Fruit fly (Drosophila melanogaster): Measurements from ENCODE around the gene CG3618.
A peak's percentile ranks its signal among the peaks of the same experiment; 100 is the strongest.

CG3618 gene

DNA sequence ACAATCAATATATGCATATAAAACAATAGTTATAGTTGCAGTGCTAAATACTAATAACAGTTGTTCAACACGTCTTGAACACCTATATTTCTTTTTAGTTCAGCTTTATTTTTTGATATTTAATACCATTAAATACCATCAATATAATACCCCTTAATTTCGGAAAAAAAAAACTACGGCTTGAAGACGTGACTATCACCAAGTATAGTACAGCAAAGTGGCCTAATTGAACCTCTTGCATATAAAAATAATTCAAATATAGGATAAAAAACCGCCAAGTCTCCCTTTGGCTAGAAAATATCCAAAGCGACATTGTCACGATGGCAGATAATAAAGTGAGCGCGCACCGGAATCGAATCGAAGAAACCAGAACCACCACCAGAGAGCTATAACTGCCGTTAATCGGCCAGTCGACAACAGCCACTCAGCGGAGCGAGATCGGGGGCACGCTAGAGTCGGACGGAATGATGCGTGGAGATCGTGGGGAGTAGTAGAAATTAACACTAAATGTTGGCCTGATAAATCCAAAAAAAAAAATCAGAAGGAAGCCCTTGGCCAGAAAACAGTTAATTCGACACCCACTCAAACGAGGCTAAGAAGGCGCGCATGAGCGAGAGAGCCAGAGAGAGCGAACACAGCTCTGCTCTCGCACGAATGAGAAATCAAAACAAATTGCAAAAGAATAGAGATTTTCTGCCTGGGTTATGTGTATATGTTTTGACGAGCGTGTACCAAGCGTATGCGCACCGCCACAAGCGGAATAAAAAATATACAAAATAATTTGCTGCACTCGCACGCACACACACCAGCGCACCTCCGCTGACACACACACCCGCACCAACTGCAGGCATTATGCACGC lies 30.8 kb downstream of the CG3618 start:
- no peak for TF ChIP-seq pan (optimal IDR thresholded peaks at IDR 0.05)
- no peak for TF ChIP-seq usp (GFP tag; optimal IDR thresholded peaks at IDR 0.05)
- no peak for TF ChIP-seq psq (optimal IDR thresholded peaks at IDR 0.05)
- TF ChIP-seq CG8478 (optimal IDR thresholded peaks at IDR 0.05): no peak
- no peak for TF ChIP-seq EcR (GFP tag; optimal IDR thresholded peaks at IDR 0.05)
- peak; percentile 93 for TF ChIP-seq Dll (optimal IDR thresholded peaks at IDR 0.05)

DNA sequence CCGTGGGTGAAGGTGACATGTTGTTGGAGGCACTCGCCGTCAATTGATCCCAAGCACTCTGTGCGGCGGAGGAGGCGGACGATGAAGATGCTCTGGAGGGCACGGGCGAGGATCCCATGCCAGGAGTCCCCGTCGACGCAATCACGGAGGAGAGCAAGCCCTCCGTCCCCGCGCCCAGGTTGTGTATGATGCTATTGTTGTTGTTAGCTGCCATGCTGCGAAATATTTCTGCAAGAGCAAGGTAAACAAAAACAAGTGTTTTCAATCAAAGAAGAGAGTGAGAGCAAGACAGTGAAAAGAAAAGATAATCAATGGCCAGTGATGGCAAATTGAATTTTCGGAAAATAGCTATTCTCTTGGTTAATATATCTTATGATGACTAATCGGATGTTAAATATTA lies 31.5 kb downstream of the CG3618 start:
- TF ChIP-seq CG8478 (optimal IDR thresholded peaks at IDR 0.05) (no peak), pan (optimal IDR thresholded peaks at IDR 0.05) (no peak), Dll (optimal IDR thresholded peaks at IDR 0.05) (peak; percentile 16)

DNA sequence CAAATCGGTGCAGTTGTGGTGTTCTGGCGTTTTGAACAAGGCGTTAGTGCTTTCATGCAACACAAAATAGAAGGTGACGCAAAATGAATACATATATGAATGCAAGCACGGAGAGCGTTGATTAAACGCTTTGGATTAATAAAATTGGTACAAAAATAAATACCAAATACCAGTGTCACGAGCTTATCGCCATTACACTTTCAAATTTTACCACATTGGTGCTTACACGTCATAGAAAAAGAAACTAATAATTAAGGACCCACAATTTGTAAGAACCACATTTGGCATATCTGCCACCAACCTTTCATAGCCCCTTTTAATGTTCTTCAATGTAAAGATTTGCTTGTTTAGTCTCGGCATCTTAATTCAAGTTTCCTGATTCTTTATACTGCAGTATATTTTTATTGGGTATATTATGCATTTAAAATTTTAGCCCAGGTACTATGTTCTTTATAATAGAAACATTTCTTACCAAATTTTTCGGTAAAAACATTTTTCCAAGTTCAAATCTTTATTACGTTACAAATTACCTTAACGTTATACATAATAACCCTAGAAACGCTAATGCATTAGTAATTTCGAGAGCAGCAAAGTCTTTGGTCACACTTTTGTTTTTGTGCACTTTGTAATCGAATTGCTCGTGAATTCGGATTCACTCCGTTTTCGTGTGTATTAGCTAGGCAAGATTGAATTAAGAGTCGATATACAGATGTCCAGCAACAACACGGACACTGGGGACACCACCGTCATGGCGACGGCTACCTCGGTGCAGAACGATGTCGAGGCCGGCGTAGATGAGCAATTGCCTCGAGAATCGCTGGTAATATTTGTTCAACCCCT lies 37.4 kb downstream of the CG3618 start, which contains the start of the genes Pex16 and Pex14:
Gene Pex16 (minus strand): TSS at position 41 of the 840 bp plus-strand sequence.
Gene Pex14 (plus strand): TSS at position 576 of the 840 bp plus-strand sequence.
- TF ChIP-seq psq (optimal IDR thresholded peaks at IDR 0.05) (no peak), pan (optimal IDR thresholded peaks at IDR 0.05) (no peak), Dll (optimal IDR thresholded peaks at IDR 0.05) (no peak), EcR (GFP tag; optimal IDR thresholded peaks at IDR 0.05) (no peak), usp (GFP tag; optimal IDR thresholded peaks at IDR 0.05) (no peak), CG8478 (optimal IDR thresholded peaks at IDR 0.05) (no peak)

DNA sequence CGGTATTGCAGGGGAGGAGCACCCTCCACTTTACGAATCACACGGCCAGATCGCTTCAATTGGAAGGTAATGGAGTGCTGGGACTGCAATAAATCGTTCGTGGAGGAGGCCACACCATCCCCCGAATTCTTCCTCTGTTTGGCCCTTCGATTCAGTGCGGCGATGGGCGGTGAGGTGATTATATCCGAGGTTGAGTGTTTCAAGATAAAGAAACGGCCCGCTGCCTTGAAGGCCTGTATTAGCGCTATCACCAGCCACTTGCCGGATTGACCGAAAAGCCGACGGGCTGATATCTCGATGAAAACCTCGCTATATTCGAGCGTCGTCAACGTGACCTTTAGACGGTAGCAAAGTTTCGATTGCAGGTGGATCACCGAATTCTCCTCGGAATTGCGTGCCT lies 38.4 kb downstream of the CG3618 start:
- TF ChIP-seq Dll (optimal IDR thresholded peaks at IDR 0.05): no peak
- no peak for TF ChIP-seq EcR (GFP tag; optimal IDR thresholded peaks at IDR 0.05)
- no peak for TF ChIP-seq CG8478 (optimal IDR thresholded peaks at IDR 0.05)
- TF ChIP-seq psq (optimal IDR thresholded peaks at IDR 0.05): no peak
- TF ChIP-seq pan (optimal IDR thresholded peaks at IDR 0.05): no peak
- TF ChIP-seq usp (GFP tag; optimal IDR thresholded peaks at IDR 0.05): no peak

DNA sequence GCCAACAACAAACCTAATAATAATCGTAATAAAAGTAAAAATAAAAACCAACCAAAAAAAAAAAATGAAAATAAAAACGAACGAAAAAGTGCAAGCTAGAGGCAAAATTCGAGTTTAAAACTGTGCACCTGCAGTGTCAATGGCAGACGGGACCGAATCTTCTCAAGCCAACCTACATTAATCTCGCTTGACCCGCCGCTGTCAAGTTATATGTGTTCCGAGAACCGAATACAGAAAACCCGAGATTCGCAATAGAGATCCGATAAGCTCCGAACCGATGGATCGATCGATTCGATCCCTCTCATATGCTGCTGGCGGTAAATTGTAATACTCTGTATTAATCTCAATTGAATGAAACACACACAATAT lies 43.2 kb downstream of the CG3618 start:
- TF ChIP-seq CG8478 (optimal IDR thresholded peaks at IDR 0.05) (no peak), Dll (optimal IDR thresholded peaks at IDR 0.05) (no peak), psq (optimal IDR thresholded peaks at IDR 0.05) (no peak), EcR (GFP tag; optimal IDR thresholded peaks at IDR 0.05) (no peak), usp (GFP tag; optimal IDR thresholded peaks at IDR 0.05) (no peak), pan (optimal IDR thresholded peaks at IDR 0.05) (no peak)

DNA sequence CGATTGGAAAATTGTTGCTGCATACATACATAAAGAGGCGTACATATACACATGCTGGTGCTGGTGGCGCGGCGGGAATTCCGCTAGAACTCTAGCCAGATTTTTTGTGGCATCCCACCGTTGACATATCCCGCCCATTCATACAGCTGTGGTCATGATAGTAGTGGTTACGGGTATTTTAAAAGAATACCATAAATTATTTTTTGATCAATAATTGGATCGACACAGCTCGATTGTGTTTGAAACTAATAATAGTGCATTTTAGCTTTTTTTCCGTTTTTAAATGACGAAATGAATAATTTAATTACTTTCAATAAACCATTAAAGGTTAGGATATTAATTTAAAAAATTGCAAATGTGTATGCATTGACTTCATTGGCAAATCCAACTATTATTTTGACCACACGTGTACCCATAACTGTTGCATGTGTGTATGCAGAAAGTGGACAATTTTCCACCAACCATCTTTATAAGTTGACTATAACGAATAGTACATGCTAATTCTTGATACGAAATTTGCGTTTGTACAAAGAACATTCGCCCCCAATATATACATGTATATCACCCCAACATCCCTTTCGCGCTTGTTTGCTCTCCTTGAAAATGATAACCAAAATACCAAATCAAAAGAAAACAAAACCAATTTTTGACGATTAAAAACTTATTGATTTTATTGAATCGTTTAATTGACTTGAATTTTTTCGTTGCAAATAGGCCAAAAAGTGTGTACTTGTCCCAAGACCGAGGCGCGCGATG lies 43.8 kb downstream of the CG3618 start:
- TF ChIP-seq usp (GFP tag; optimal IDR thresholded peaks at IDR 0.05) (no peak), pan (optimal IDR thresholded peaks at IDR 0.05) (no peak), CG8478 (optimal IDR thresholded peaks at IDR 0.05) (no peak), psq (optimal IDR thresholded peaks at IDR 0.05) (no peak)

DNA sequence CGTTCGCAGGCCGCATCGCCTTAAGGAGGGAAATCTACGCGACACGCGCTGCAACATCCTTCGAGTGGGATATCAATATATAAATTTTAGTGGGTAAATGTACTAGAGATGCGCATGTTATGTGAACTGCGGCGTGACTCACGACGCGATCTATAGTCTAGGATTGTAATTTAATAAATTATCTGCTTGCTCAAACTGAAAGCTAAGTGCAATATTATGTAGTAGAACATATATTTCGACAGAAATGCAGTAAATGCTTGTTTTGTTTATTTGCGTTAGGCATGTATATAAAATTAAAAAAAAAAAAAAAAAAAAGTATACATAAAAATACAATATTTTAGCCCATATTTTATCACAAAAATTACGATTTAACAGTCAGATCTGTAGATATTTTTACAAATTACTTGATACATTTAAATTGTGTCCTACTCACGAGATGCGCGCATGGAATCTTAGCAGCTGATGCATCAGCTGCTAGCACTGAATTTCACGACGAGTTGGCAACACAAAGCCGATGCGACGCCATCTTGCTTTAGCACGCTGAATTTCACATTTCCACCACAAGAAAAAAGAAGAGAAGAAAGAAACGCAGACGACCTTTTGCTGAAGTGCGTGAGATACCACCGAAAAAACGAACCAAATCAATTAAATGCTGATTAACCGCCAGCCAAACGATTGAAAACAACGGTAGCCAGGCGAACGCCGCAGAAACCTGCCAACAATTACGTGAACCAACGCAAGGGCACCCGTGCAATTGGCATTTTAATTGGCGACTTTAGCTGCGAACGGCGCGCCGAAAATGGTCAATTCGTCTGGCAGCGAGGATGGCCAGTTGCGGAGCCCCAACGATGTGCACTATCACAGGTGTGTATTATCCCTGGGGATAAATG lies 44.6 kb downstream of the CG3618 start, which contains the start of the genes CG4042 and Pitslre:
Gene CG4042 (minus strand): TSS at position 507 of the 890 bp plus-strand sequence.
Gene Pitslre (plus strand): TSS at position 528 of the 890 bp plus-strand sequence.
- TF ChIP-seq Dll (optimal IDR thresholded peaks at IDR 0.05) (no peak), CG8478 (optimal IDR thresholded peaks at IDR 0.05) (no peak), usp (GFP tag; optimal IDR thresholded peaks at IDR 0.05) (no peak), pan (optimal IDR thresholded peaks at IDR 0.05) (no peak), psq (optimal IDR thresholded peaks at IDR 0.05) (no peak), EcR (GFP tag; optimal IDR thresholded peaks at IDR 0.05) (no peak)

DNA sequence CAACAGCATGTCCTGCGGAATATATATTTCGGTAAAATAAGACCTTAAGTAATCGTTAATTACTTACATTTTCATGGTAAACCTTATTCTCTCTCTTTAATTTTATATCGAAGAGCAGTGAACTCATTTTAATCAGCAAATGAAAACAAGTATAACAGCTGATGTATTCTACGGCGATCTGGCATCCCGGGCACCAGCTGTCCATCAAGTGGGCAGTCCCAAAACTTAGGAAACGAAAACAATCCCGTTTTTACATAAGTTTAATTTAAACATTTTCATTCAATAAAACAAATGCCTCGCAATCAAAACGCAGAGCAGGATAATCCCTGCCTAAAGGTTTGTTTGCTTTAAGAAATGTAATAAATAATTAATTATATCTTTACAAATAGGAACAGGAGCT lies 46.5 kb downstream of the CG3618 start, which contains the start of the genes CG4074 and CG4186:
Gene CG4074 (minus strand): TSS at position 151 of the 400 bp plus-strand sequence.
Gene CG4186 (plus strand): TSS at position 237 of the 400 bp plus-strand sequence.
- no peak for TF ChIP-seq CG8478 (optimal IDR thresholded peaks at IDR 0.05)
- TF ChIP-seq EcR (GFP tag; optimal IDR thresholded peaks at IDR 0.05): no peak
- TF ChIP-seq pan (optimal IDR thresholded peaks at IDR 0.05): no peak
- no peak for TF ChIP-seq Dll (optimal IDR thresholded peaks at IDR 0.05)

DNA sequence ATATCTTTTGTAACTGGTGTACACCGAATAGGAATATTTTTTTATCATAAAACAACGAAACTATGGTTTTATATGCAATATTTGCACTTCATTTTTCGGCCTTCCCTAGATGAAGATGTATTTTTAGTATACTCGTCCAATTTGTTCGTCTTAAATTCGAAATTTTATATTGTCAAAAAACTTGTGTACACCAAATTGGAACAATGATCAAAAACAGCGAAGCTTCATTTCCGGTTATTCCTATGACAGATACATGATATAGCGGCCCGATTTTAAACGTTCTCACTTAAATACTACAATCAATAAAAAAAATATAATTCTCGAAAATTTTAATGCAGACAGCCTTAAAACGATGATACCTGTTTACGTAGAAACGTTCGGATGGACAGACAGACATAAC lies 48.6 kb downstream of the CG3618 start:
- TF ChIP-seq psq (optimal IDR thresholded peaks at IDR 0.05) (no peak), usp (GFP tag; optimal IDR thresholded peaks at IDR 0.05) (no peak), CG8478 (optimal IDR thresholded peaks at IDR 0.05) (no peak)
